Worm (Caenorhabditis elegans): ENCODE measurements around the gene F19G12.4.

The F19G12.4 gene

DNA sequence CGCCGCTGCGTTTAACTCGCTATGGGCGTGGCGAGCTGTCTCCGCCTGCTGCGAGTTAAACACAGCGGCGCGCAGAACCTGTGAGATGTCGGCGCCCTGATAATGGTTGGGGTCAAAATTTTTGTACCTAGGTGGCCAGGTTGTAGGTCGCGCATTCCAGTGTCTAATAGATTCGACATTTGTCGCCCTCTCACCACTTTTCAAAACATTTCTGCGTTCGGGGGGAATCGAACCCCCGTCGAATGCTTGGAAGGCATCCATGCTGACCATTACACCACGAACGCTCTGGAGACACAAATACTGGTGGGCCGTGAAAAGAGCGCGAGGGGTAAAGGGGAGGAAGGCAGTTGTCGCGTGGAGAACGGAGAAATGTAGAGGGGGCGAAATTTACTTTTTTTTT is 37.7 kb upstream of the F19G12.4 start (continued):
- peak; percentile 76 for TF ChIP-seq lin-11 (tag; optimal IDR thresholded peaks at IDR 0.05)
- peak; percentile 37 for TF ChIP-seq zip-5 (tag; optimal IDR thresholded peaks at IDR 0.05)
- peak; percentile 53 for TF ChIP-seq tbx-7 (tag; optimal IDR thresholded peaks at IDR 0.05)
- no peak for TF ChIP-seq nhr-11 (tag; optimal IDR thresholded peaks at IDR 0.05)
- TF ChIP-seq ceh-34 (tag; optimal IDR thresholded peaks at IDR 0.05), result peak; percentile 89
- TF ChIP-seq ama-1 (optimal IDR thresholded peaks at IDR 0.05), result no peak
- TF ChIP-seq pha-2 (tag; optimal IDR thresholded peaks at IDR 0.05), result peak; percentile 81
- peak; percentile 65 for TF ChIP-seq fax-1 (tag; optimal IDR thresholded peaks at IDR 0.05)
- TF ChIP-seq ceh-9 (tag; optimal IDR thresholded peaks at IDR 0.05), result peak; percentile 32
- TF ChIP-seq dve-1 (tag; optimal IDR thresholded peaks at IDR 0.05), result no peak
- peak; percentile 89 for TF ChIP-seq hlh-6 (tag; optimal IDR thresholded peaks at IDR 0.05)
- peak; percentile 86 for TF ChIP-seq che-1 (tag; optimal IDR thresholded peaks at IDR 0.05)
- TF ChIP-seq sox-4 (tag; optimal IDR thresholded peaks at IDR 0.05), result peak; percentile 87
- TF ChIP-seq T23F11.4 (GFP tag; optimal IDR thresholded peaks at IDR 0.05), result peak; percentile 60
- TF ChIP-seq pqm-1 (tag; optimal IDR thresholded peaks at IDR 0.05), result peak; percentile 66
- TF ChIP-seq ceh-48 (tag; optimal IDR thresholded peaks at IDR 0.05), result peak; percentile 70
- peak; percentile 80 for TF ChIP-seq elt-4 (tag; optimal IDR thresholded peaks at IDR 0.05)
- TF ChIP-seq tbx-2 (tag; optimal IDR thresholded peaks at IDR 0.05), result peak; percentile 80
- peak; percentile 79 for TF ChIP-seq dmd-4 (tag; optimal IDR thresholded peaks at IDR 0.05; ENCODE audit: borderline replicate concordance)
- TF ChIP-seq pat-9 (tag; optimal IDR thresholded peaks at IDR 0.05), result peak; percentile 80
- peak; percentile 17 for TF ChIP-seq unc-42 (tag; optimal IDR thresholded peaks at IDR 0.05)
- TF ChIP-seq syd-9 (tag; optimal IDR thresholded peaks at IDR 0.05), result peak; percentile 83
- TF ChIP-seq F13H6.1 (tag; optimal IDR thresholded peaks at IDR 0.05), result peak; percentile 58
- peak; percentile 79 for TF ChIP-seq nhr-232 (tag; optimal IDR thresholded peaks at IDR 0.05)
- TF ChIP-seq ceh-19 (GFP tag; optimal IDR thresholded peaks at IDR 0.05), result peak; percentile 90
- TF ChIP-seq Y22D7AL.16 (tag; optimal IDR thresholded peaks at IDR 0.05), result peak; percentile 85
- peak; percentile 97 for TF ChIP-seq sdc-2 (tag; optimal IDR thresholded peaks at IDR 0.05)
- TF ChIP-seq ref-2 (tag; optimal IDR thresholded peaks at IDR 0.05), result peak; percentile 84
- peak; percentile 83 for TF ChIP-seq ttx-3 (tag; optimal IDR thresholded peaks at IDR 0.05)
- TF ChIP-seq rnt-1 (tag; optimal IDR thresholded peaks at IDR 0.05), result peak; percentile 85
- TF ChIP-seq npax-4 (tag; optimal IDR thresholded peaks at IDR 0.05), result peak; percentile 53
- peak; percentile 79 for TF ChIP-seq lim-6 (tag; optimal IDR thresholded peaks at IDR 0.05)
- peak; percentile 68 for TF ChIP-seq ceh-31 (tag; optimal IDR thresholded peaks at IDR 0.05)
- TF ChIP-seq gmeb-2 (tag; optimal IDR thresholded peaks at IDR 0.05), result peak; percentile 85
- TF ChIP-seq C38D4.7 (GFP tag; optimal IDR thresholded peaks at IDR 0.05), result peak; percentile 78
- TF ChIP-seq nfya-1 (tag; optimal IDR thresholded peaks at IDR 0.05), result peak; percentile 77
- peak; percentile 80 for TF ChIP-seq hlh-13 (GFP tag; optimal IDR thresholded peaks at IDR 0.05)
- TF ChIP-seq ztf-16 (tag; optimal IDR thresholded peaks at IDR 0.05), result peak; percentile 84
- TF ChIP-seq K09A11.1 (tag; optimal IDR thresholded peaks at IDR 0.05; ENCODE audit: insufficient read depth), result no peak
- peak; percentile 57 for TF ChIP-seq eyg-1 (tag; optimal IDR thresholded peaks at IDR 0.05)
- TF ChIP-seq ets-4 (tag; optimal IDR thresholded peaks at IDR 0.05), result peak; percentile 62
- peak; percentile 88 for TF ChIP-seq elt-2 (tag; optimal IDR thresholded peaks at IDR 0.05)

DNA sequence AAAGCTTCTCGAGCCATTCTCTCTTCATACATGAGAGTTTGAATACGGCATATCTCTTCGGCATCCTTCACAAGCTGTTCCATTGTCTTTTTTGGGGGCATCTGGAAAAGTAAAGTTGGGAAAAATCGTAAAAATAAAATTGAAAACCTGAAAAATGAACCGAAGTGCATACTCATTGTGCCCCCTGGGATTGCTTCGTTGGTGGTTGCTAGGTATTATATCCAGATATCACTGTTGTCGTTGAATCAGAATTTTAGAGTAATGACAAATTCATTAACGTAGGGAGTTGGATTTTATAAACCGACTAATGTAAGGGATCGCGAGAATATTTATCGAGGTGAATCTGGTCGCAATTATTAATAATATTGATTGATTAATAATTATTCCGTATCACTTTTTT is 35.5 kb upstream of the F19G12.4 start, which contains the start of gene F56C3.10:
TSS of gene F56C3.10 (minus strand) at position 101 of the 400 bp plus-strand sequence.
- no peak for TF ChIP-seq K09A11.1 (tag; optimal IDR thresholded peaks at IDR 0.05; ENCODE audit: insufficient read depth)
- TF ChIP-seq dve-1 (tag; optimal IDR thresholded peaks at IDR 0.05), result no peak
- TF ChIP-seq ceh-18 (tag; optimal IDR thresholded peaks at IDR 0.05), result no peak
- TF ChIP-seq npax-4 (tag; optimal IDR thresholded peaks at IDR 0.05), result no peak
